Worm (Caenorhabditis elegans) whole organism, L3 larva: ENCODE results near the gene ras-2.

Experiments used
- R02D3.7 ChIP-seq: fragments of 150-350 bp; optimal IDR thresholded peaks from 2 replicates; lab custom pipeline; 2014; ENCODE audit warnings: missing biosample characterization, missing genetic modification characterization
- ZK546.5 ChIP-seq: sonication (generic microtip); optimal IDR thresholded peaks from 2 replicates; lab custom pipeline; 2017; ENCODE audit warnings: missing biosample characterization, missing genetic modification characterization
- aly-2 ChIP-seq: fragments of 150-350 bp; optimal IDR thresholded peaks from 2 replicates; lab custom pipeline; 2014; ENCODE audit warnings: missing biosample characterization, missing genetic modification characterization
- ama-1 ChIP-seq: fragments of 150-350 bp; optimal IDR thresholded peaks from 2 replicates; lab custom pipeline; 2018
- ceh-16 ChIP-seq: sonication (generic microtip); optimal IDR thresholded peaks from 2 replicates; lab custom pipeline; 2017; ENCODE audit warnings: missing biosample characterization, missing genetic modification characterization
- ceh-28 ChIP-seq: fragments of 150-350 bp; optimal IDR thresholded peaks from 2 replicates; lab custom pipeline; 2014; ENCODE audit warnings: missing biosample characterization, missing genetic modification reagents, missing genetic modification characterization
- ceh-9 ChIP-seq: sonication (generic microtip); optimal IDR thresholded peaks from 2 replicates; lab custom pipeline; 2018; ENCODE audit warnings: missing biosample characterization, missing genetic modification characterization
- daf-12 ChIP-seq: fragments of 150-350 bp; optimal IDR thresholded peaks from 2 replicates; lab custom pipeline; 2014; ENCODE audit warnings: missing biosample characterization, missing genetic modification reagents, missing genetic modification characterization
- egl-27 ChIP-seq: sonication (generic microtip); optimal IDR thresholded peaks from 4 replicates; lab custom pipeline; 2017; ENCODE audit warnings: missing biosample characterization, missing genetic modification reagents, missing genetic modification characterization
- elt-1 ChIP-seq: fragments of 150-350 bp; optimal IDR thresholded peaks from 2 replicates; lab custom pipeline; 2014; ENCODE audit warnings: missing biosample characterization, missing genetic modification characterization
- elt-2 ChIP-seq: sonication (generic microtip); optimal IDR thresholded peaks from 2 replicates; lab custom pipeline; 2016; ENCODE audit warnings: missing genetic modification reagents, mild to moderate bottlenecking, missing genetic modification characterization, missing compliant biosample characterization
- elt-3 ChIP-seq, 3 experiments: fragments of 150-350 bp in 1 of 3; sonication (generic microtip) in 2 of 3; optimal IDR thresholded peaks; 2 replicates in 2 of 3; 4 replicates in 1 of 3; lab custom pipeline; 2014 to 2017; ENCODE audit warnings: missing biosample characterization in 3 of 3, missing genetic modification characterization in 3 of 3
- fkh-10 ChIP-seq: sonication (generic microtip); optimal IDR thresholded peaks from 2 replicates; lab custom pipeline; 2017; ENCODE audit warnings: missing biosample characterization, missing genetic modification reagents, missing genetic modification characterization
- fos-1 ChIP-seq: fragments of 150-350 bp; optimal IDR thresholded peaks from 2 replicates; lab custom pipeline; 2014; ENCODE audit warnings: missing biosample characterization, missing genetic modification characterization
- hmg-11 ChIP-seq: sonication (generic microtip); optimal IDR thresholded peaks from 2 replicates; lab custom pipeline; 2016; ENCODE audit warnings: missing genetic modification characterization, missing compliant biosample characterization
- jun-1 ChIP-seq: fragments of 150-350 bp; optimal IDR thresholded peaks from 2 replicates; lab custom pipeline; 2014; ENCODE audit warnings: missing biosample characterization, missing genetic modification reagents, missing genetic modification characterization
- lin-15B ChIP-seq: fragments of 150-350 bp; optimal IDR thresholded peaks from 2 replicates; lab custom pipeline; 2014; ENCODE audit warnings: missing biosample characterization, missing genetic modification characterization
- lin-39 ChIP-seq: fragments of 150-350 bp; optimal IDR thresholded peaks from 2 replicates; lab custom pipeline; 2018; ENCODE audit warnings: missing biosample characterization, missing genetic modification reagents, missing genetic modification characterization
- lsy-12 ChIP-seq: sonication (generic microtip); optimal IDR thresholded peaks from 2 replicates; lab custom pipeline; 2016; ENCODE audit warnings: mild to moderate bottlenecking, missing genetic modification characterization, missing compliant biosample characterization
- mml-1 ChIP-seq: fragments of 150-350 bp; sonication (generic microtip); optimal IDR thresholded peaks from 3 replicates; lab custom pipeline; 2014; ENCODE audit warnings: missing biosample characterization, missing genetic modification characterization
- nfya-1 ChIP-seq: sonication (generic microtip); optimal IDR thresholded peaks from 2 replicates; lab custom pipeline; 2017; ENCODE audit warnings: missing genetic modification characterization, mild to moderate bottlenecking, missing compliant biosample characterization, antibody characterized with exemption, moderate library complexity; ENCODE audit not compliant: insufficient read depth
- nhr-12 ChIP-seq: fragments of 150-350 bp; optimal IDR thresholded peaks from 2 replicates; lab custom pipeline; 2014; ENCODE audit warnings: missing biosample characterization, missing genetic modification characterization
- nhr-23 ChIP-seq: fragments of 150-350 bp; optimal IDR thresholded peaks from 2 replicates; lab custom pipeline; 2014; ENCODE audit warnings: missing biosample characterization, missing genetic modification reagents, missing genetic modification characterization
- nhr-237 ChIP-seq: fragments of 150-350 bp; optimal IDR thresholded peaks from 2 replicates; lab custom pipeline; 2014; ENCODE audit warnings: missing biosample characterization, missing genetic modification characterization
- nhr-25 ChIP-seq: sonication (generic microtip); optimal IDR thresholded peaks from 2 replicates; lab custom pipeline; 2017; ENCODE audit warnings: missing biosample characterization, missing genetic modification characterization
- nhr-28 ChIP-seq: fragments of 150-350 bp; optimal IDR thresholded peaks from 2 replicates; lab custom pipeline; 2014; ENCODE audit warnings: missing biosample characterization, missing genetic modification characterization
- nhr-43 ChIP-seq: sonication (generic microtip); optimal IDR thresholded peaks from 2 replicates; lab custom pipeline; 2016; ENCODE audit warnings: mild to moderate bottlenecking, missing genetic modification characterization, missing compliant biosample characterization; ENCODE audit not compliant: poor library complexity, severe bottlenecking
- nhr-67 ChIP-seq: fragments of 150-350 bp; optimal IDR thresholded peaks from 2 replicates; lab custom pipeline; 2014; ENCODE audit warnings: missing biosample characterization, missing genetic modification characterization
- nhr-76 ChIP-seq: fragments of 150-350 bp; sonication (generic microtip); optimal IDR thresholded peaks from 5 replicates; lab custom pipeline; 2014; ENCODE audit warnings: missing biosample characterization, missing genetic modification characterization
- nhr-77 ChIP-seq: fragments of 150-350 bp; optimal IDR thresholded peaks from 2 replicates; lab custom pipeline; 2014; ENCODE audit warnings: missing biosample characterization, missing genetic modification characterization
- pha-4 ChIP-seq: fragments of 150-350 bp; optimal IDR thresholded peaks from 2 replicates; lab custom pipeline; 2014; ENCODE audit warnings: missing biosample characterization, missing genetic modification reagents, missing genetic modification characterization
- pqm-1 ChIP-seq: fragments of 150-350 bp; optimal IDR thresholded peaks from 2 replicates; lab custom pipeline; 2017; ENCODE audit warnings: missing biosample characterization, missing genetic modification characterization, inconsistent platforms
- skn-1 ChIP-seq: fragments of 150-350 bp; optimal IDR thresholded peaks from 2 replicates; lab custom pipeline; 2014; ENCODE audit warnings: missing biosample characterization, missing genetic modification characterization
- snpc-4 ChIP-seq: fragments of 150-350 bp; optimal IDR thresholded peaks from 2 replicates; lab custom pipeline; 2014; ENCODE audit warnings: missing biosample characterization, missing genetic modification characterization
- unc-39 ChIP-seq: sonication (generic microtip); optimal IDR thresholded peaks from 4 replicates; lab custom pipeline; 2017; ENCODE audit warnings: missing biosample characterization, missing genetic modification characterization
- unc-62 ChIP-seq: fragments of 150-350 bp; sonication (generic microtip); optimal IDR thresholded peaks from 4 replicates; lab custom pipeline; 2014; ENCODE audit warnings: missing biosample characterization, missing genetic modification reagents, missing genetic modification characterization
- zag-1 ChIP-seq: fragments of 150-350 bp; optimal IDR thresholded peaks from 2 replicates; lab custom pipeline; 2014; ENCODE audit warnings: missing biosample characterization, missing genetic modification characterization
- ztf-11 ChIP-seq: fragments of 150-350 bp; optimal IDR thresholded peaks from 2 replicates; lab custom pipeline; 2014; ENCODE audit warnings: missing biosample characterization, missing genetic modification characterization
- ztf-4 ChIP-seq: fragments of 150-350 bp; optimal IDR thresholded peaks from 2 replicates; lab custom pipeline; 2014; ENCODE audit warnings: missing biosample characterization, missing genetic modification characterization

ras-2 gene

ce11 chrIII:4696903-4697302 is 43.0 kb downstream of the ras-2 start:
- no peak for TF ChIP-seq nhr-67 (tag; lab: Kevin White, UChicago)
- no peak for TF ChIP-seq unc-62
- TF ChIP-seq ceh-16 (tag; lab: Kevin White, UChicago): no peak
- no peak for TF ChIP-seq zag-1 (tag; lab: Kevin White, UChicago)
- no peak for TF ChIP-seq pha-4 (tag; lab: Kevin White, UChicago)
- no peak for TF ChIP-seq fkh-10 (GFP tag; lab: Kevin White, UChicago)
- no peak for TF ChIP-seq unc-39 (tag; lab: Kevin White, UChicago)
- TF ChIP-seq pqm-1 (tag; lab: Kevin White, UChicago): no peak
- TF ChIP-seq ZK546.5 (tag; lab: Kevin White, UChicago): no peak
- TF ChIP-seq ztf-4: no peak
- no peak for TF ChIP-seq ztf-11 (tag; lab: Kevin White, UChicago)
- TF ChIP-seq egl-27 (tag; lab: Kevin White, UChicago): no peak

ce11 chrIII:4695057-4695456 is 44.8 kb downstream of the ras-2 start, which contains the start of gene T04A8.7:
Gene T04A8.7 (plus strand): TSS chrIII:4695357.
- TF ChIP-seq ceh-9 (tag; lab: Kevin White, UChicago): no peak
- TF ChIP-seq unc-62: no peak
- no peak for TF ChIP-seq pqm-1 (tag; lab: Kevin White, UChicago)
- no peak for TF ChIP-seq elt-1 (tag; lab: Kevin White, UChicago)
- TF ChIP-seq mml-1 (tag; lab: Kevin White, UChicago): no peak
- TF ChIP-seq elt-3 (tag; optimal IDR thresholded peaks at IDR 0.05; lab: Kevin White, UChicago): no peak
- TF ChIP-seq lsy-12: no peak
- TF ChIP-seq nhr-76: no peak
- no peak for TF ChIP-seq ztf-4
- no peak for TF ChIP-seq skn-1 (tag; lab: Kevin White, UChicago)
- TF ChIP-seq fkh-10 (GFP tag; lab: Kevin White, UChicago): no peak
- TF ChIP-seq nhr-43 (tag; lab: Kevin White, UChicago): no peak
- no peak for TF ChIP-seq zag-1 (tag; lab: Kevin White, UChicago)
- no peak for TF ChIP-seq ceh-16 (tag; lab: Kevin White, UChicago)
- TF ChIP-seq fos-1 (tag; lab: Kevin White, UChicago): no peak
- TF ChIP-seq ztf-11 (tag; lab: Kevin White, UChicago): no peak
- no peak for TF ChIP-seq nhr-23 (tag; lab: Kevin White, UChicago)
- TF ChIP-seq nhr-28: no peak
- TF ChIP-seq nhr-237 (tag; lab: Kevin White, UChicago): no peak
- TF ChIP-seq nhr-12: no peak

ce11 chrIII:4693695-4694094 is 46.2 kb downstream of the ras-2 start, which contains the start of gene T04A8.8:
Gene T04A8.8 (plus strand): TSS chrIII:4693995.
- TF ChIP-seq nhr-43 (tag; lab: Kevin White, UChicago) (no peak), elt-2 (no peak), fos-1 (tag; lab: Kevin White, UChicago) (no peak), nhr-76 (no peak), ztf-4 (no peak), unc-39 (tag; lab: Kevin White, UChicago) (no peak), daf-12 (no peak), nhr-77 (tag; lab: Kevin White, UChicago) (no peak), pqm-1 (tag; lab: Kevin White, UChicago) (no peak)

- no peak for TF ChIP-seq aly-2 (tag; lab: Kevin White, UChicago)
- peak; percentile 6 for TF ChIP-seq nhr-43 (tag; lab: Kevin White, UChicago)
- peak; percentile 80 for TF ChIP-seq snpc-4 (tag; lab: Kevin White, UChicago)
- TF ChIP-seq fkh-10 (GFP tag; lab: Kevin White, UChicago): no peak
- peak; percentile 8 for TF ChIP-seq ceh-28
- peak; percentile 55 for TF ChIP-seq lin-39 (tag; lab: Kevin White, UChicago)
- peak; percentile 12 for TF ChIP-seq pqm-1 (tag; lab: Kevin White, UChicago)
- peak; percentile 86 for TF ChIP-seq pha-4 (tag; lab: Kevin White, UChicago)
- TF ChIP-seq hmg-11 (tag; lab: Kevin White, UChicago): peak; percentile 74
- no peak for TF ChIP-seq nhr-76
- peak; percentile 1 for TF ChIP-seq ama-1 (lab: Kevin White, UChicago)
- TF ChIP-seq elt-2: peak; percentile 67
- TF ChIP-seq nhr-23 (tag; lab: Kevin White, UChicago): peak; percentile 80
- TF ChIP-seq lin-15B: peak; percentile 70
- TF ChIP-seq nfya-1 (tag; lab: Kevin White, UChicago): peak; percentile 65
- peak; percentile 64 for TF ChIP-seq jun-1 (tag; lab: Kevin White, UChicago)
- TF ChIP-seq nhr-25 (tag; lab: Kevin White, UChicago): peak; percentile 54
- TF ChIP-seq R02D3.7 (tag; lab: Kevin White, UChicago): peak; percentile 8
- no peak for TF ChIP-seq ZK546.5 (tag; lab: Kevin White, UChicago)
Observed at ce11 chrIII:4693281-4693680, 46.6 kb downstream of the ras-2 start, which contains the start of gene nifk-1. Gene nifk-1 (minus strand): TSS chrIII:4693307.
